Worm (Caenorhabditis elegans): ENCODE measurements around the gene daf-22.
A peak's percentile ranks its signal among the peaks of the same experiment; 100 is the strongest.

The daf-22 gene

ce11 chrII:12387487-12387886 is 38.0 kb downstream of the daf-22 start:
- no peak for TF ChIP-seq ztf-11 (tag; optimal IDR thresholded peaks at IDR 0.05)
- TF ChIP-seq sea-2 (GFP tag; optimal IDR thresholded peaks at IDR 0.05), result no peak
- TF ChIP-seq nhr-23 (tag; optimal IDR thresholded peaks at IDR 0.05), result no peak

ce11 chrII:12386781-12387180 is 38.7 kb downstream of the daf-22 start, which contains the start of gene sre-42:
Gene sre-42 (minus strand): TSS chrII:12386881.
- TF ChIP-seq aly-2 (tag; optimal IDR thresholded peaks at IDR 0.05), result no peak

- TF ChIP-seq nhr-43 (tag; optimal IDR thresholded peaks at IDR 0.05; ENCODE audit: poor library complexity, severe bottlenecking), result no peak
- no peak for TF ChIP-seq zag-1 (tag; optimal IDR thresholded peaks at IDR 0.05)
Measured at ce11 chrII:12385815-12386214, 39.7 kb downstream of the daf-22 start.

- TF ChIP-seq nfya-1 (tag; optimal IDR thresholded peaks at IDR 0.05; ENCODE audit: insufficient read depth) (peak; percentile 54), mml-1 (tag; optimal IDR thresholded peaks at IDR 0.05) (no peak), hmg-11 (tag; optimal IDR thresholded peaks at IDR 0.05) (peak; percentile 46), fkh-10 (GFP tag; optimal IDR thresholded peaks at IDR 0.05) (peak; percentile 47), tbx-2 (tag; optimal IDR thresholded peaks at IDR 0.05) (no peak), lin-39 (tag; optimal IDR thresholded peaks at IDR 0.05) (peak; percentile 38), elt-1 (tag; optimal IDR thresholded peaks at IDR 0.05) (no peak), snpc-4 (tag; optimal IDR thresholded peaks at IDR 0.05) (peak; percentile 72)
Measured at ce11 chrII:12382625-12383562, 42.6 kb downstream of the daf-22 start, which contains the start of gene btb-14. Gene btb-14 (plus strand): TSS chrII:12383463.

- TF ChIP-seq ZK546.5 (tag; optimal IDR thresholded peaks at IDR 0.05), result no peak
- no peak for TF ChIP-seq sea-2 (GFP tag; optimal IDR thresholded peaks at IDR 0.05)
- no peak for TF ChIP-seq mml-1 (tag; optimal IDR thresholded peaks at IDR 0.05)
- TF ChIP-seq nhr-76 (tag; optimal IDR thresholded peaks at IDR 0.05), result no peak
- no peak for TF ChIP-seq egl-27 (tag; optimal IDR thresholded peaks at IDR 0.05)
- TF ChIP-seq daf-12 (tag; optimal IDR thresholded peaks at IDR 0.05), result no peak
- TF ChIP-seq nhr-28 (tag; optimal IDR thresholded peaks at IDR 0.05), result no peak
- no peak for TF ChIP-seq elt-2 (tag; optimal IDR thresholded peaks at IDR 0.05)
- TF ChIP-seq nhr-12 (tag; optimal IDR thresholded peaks at IDR 0.05), result no peak
- no peak for TF ChIP-seq zag-1 (tag; optimal IDR thresholded peaks at IDR 0.05)
- no peak for TF ChIP-seq aly-2 (tag; optimal IDR thresholded peaks at IDR 0.05)
- TF ChIP-seq ceh-28 (tag; optimal IDR thresholded peaks at IDR 0.05), result no peak
- no peak for TF ChIP-seq fos-1 (tag; optimal IDR thresholded peaks at IDR 0.05)
- TF ChIP-seq ztf-4 (tag; optimal IDR thresholded peaks at IDR 0.05), result no peak
- TF ChIP-seq fkh-2 (tag; optimal IDR thresholded peaks at IDR 0.05), result no peak
- TF ChIP-seq ceh-9 (tag; optimal IDR thresholded peaks at IDR 0.05), result no peak
- TF ChIP-seq fkh-10 (GFP tag; optimal IDR thresholded peaks at IDR 0.05), result no peak
Measured at ce11 chrII:12380888-12381287, 44.6 kb downstream of the daf-22 start.

ce11 chrII:12379430-12379829 is 46.1 kb downstream of the daf-22 start, which contains the start of gene marc-5:
Gene marc-5 (minus strand): TSS chrII:12379530.
- TF ChIP-seq daf-12 (tag; optimal IDR thresholded peaks at IDR 0.05), result no peak
- TF ChIP-seq ZK546.5 (tag; optimal IDR thresholded peaks at IDR 0.05), result no peak
- no peak for TF ChIP-seq egl-27 (tag; optimal IDR thresholded peaks at IDR 0.05)
- TF ChIP-seq fos-1 (tag; optimal IDR thresholded peaks at IDR 0.05), result no peak
- no peak for TF ChIP-seq unc-39 (tag; optimal IDR thresholded peaks at IDR 0.05)
- no peak for TF ChIP-seq eor-1 (tag; optimal IDR thresholded peaks at IDR 0.05)
- no peak for TF ChIP-seq nhr-28 (tag; optimal IDR thresholded peaks at IDR 0.05)
- TF ChIP-seq ceh-9 (tag; optimal IDR thresholded peaks at IDR 0.05), result no peak
- TF ChIP-seq hmg-11 (tag; optimal IDR thresholded peaks at IDR 0.05), result no peak
- TF ChIP-seq tbx-2 (tag; optimal IDR thresholded peaks at IDR 0.05), result no peak

- TF ChIP-seq fkh-10 (GFP tag; optimal IDR thresholded peaks at IDR 0.05) (no peak), egl-5 (tag; optimal IDR thresholded peaks at IDR 0.05) (peak; percentile 79), lin-39 (tag; optimal IDR thresholded peaks at IDR 0.05) (peak; percentile 52), nfya-1 (tag; optimal IDR thresholded peaks at IDR 0.05; ENCODE audit: insufficient read depth) (peak; percentile 5), egl-27 (tag; optimal IDR thresholded peaks at IDR 0.05) (no peak), pha-4 (tag; optimal IDR thresholded peaks at IDR 0.05) (peak; percentile 77), mdl-1 (tag; optimal IDR thresholded peaks at IDR 0.05) (no peak), elt-3 (tag; optimal IDR thresholded peaks at IDR 0.05) (no peak), fkh-2 (tag; optimal IDR thresholded peaks at IDR 0.05) (no peak)
Measured at ce11 chrII:12378793-12379192, 46.7 kb downstream of the daf-22 start.
